Worm (Caenorhabditis elegans) whole organism, L4/young adult: ENCODE measurements around the gene twk-10.

Source experiments
- W03F9.2 ChIP-seq: fragments of 150-350 bp; optimal IDR thresholded peaks from 2 replicates; lab custom pipeline; 2014; ENCODE audit warnings: missing biosample characterization, missing genetic modification characterization
- dao-5 ChIP-seq: sonication (generic microtip); optimal IDR thresholded peaks from 2 replicates; lab custom pipeline; 2016; ENCODE audit warnings: missing genotype, missing genetic modification characterization, moderate library complexity, missing compliant biosample characterization
- him-1 ChIP-seq: sonication (generic microtip); optimal IDR thresholded peaks from 2 replicates; lab custom pipeline; 2016; ENCODE audit warnings: missing genotype, missing genetic modification reagents, missing genetic modification characterization, missing compliant biosample characterization

DNA sequence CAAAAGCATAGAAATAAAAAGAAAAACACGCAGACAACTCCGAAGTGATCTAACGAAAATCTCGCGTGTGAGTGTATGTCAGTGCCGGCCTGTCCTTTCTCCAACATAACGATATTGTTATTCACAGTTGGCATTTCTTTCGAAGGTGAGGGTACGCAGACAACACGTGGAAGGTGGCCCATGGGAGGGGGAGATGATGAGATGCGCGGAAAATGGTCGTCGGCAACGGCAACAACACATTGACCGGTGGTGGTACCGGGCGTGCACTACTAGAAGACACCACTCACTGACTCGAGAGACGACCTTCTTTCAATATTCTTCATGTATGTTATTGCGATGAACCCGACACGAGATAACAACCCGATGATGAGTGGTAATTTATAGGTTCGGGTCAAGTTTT, 7.1 kb upstream of the twk-10 start:
- no peak for TF ChIP-seq him-1 (tag; lab: Kevin White, UChicago)
- TF ChIP-seq dao-5 (tag; lab: Kevin White, UChicago), result no peak
- no peak for TF ChIP-seq W03F9.2 (tag; lab: Kevin White, UChicago)
